Fruit fly (Drosophila melanogaster) whole organism, wandering third instar larva: ENCODE results near the gene Lsp1gamma.

Source experiments
- dmrt93B ChIP-seq: fragments of 200-800 bp; sonication (Bioruptor generic); optimal IDR thresholded peaks from 2 replicates; lab custom pipeline; 2018; ENCODE audit warnings: missing biosample characterization, mild to moderate bottlenecking, missing genetic modification characterization
- pan ChIP-seq: fragments of >200 bp; optimal IDR thresholded peaks from 2 replicates; lab custom pipeline; 2017

dm6 chr3L:37965-38364 lies 28.3 kb upstream of the Lsp1gamma start:
- TF ChIP-seq dmrt93B (GFP tag; lab: Kevin White, UChicago): no peak
- TF ChIP-seq pan (lab: Kevin White, UChicago): no peak
